Worm (Caenorhabditis elegans): Measurements from ENCODE around the gene K11D9.3.
"Not testable (repeated sequence)": the region's sequence is repeated elsewhere in the genome, so short reads cannot be mapped to it uniquely, and the experiment has no call there.

Gene K11D9.3

ce11 chrIII:10807236-10807635 is 5.2 kb upstream of the K11D9.3 start:
- no peak for TF ChIP-seq nhr-2 (tag; optimal IDR thresholded peaks at IDR 0.05)
- TF ChIP-seq hlh-1 (tag; optimal IDR thresholded peaks at IDR 0.05), result no peak
- TF ChIP-seq nhr-28 (tag; optimal IDR thresholded peaks at IDR 0.05), result no peak
- no peak for TF ChIP-seq lin-32 (GFP tag; optimal IDR thresholded peaks at IDR 0.05)
- TF ChIP-seq mep-1 (tag; optimal IDR thresholded peaks at IDR 0.05), result no peak
- no peak for TF ChIP-seq ceh-43 (GFP tag; optimal IDR thresholded peaks at IDR 0.05)
- TF ChIP-seq snpc-4 (tag; optimal IDR thresholded peaks at IDR 0.05), result no peak
- TF ChIP-seq cnd-1 (tag; optimal IDR thresholded peaks at IDR 0.05), result no peak
- no peak for TF ChIP-seq pha-4 (tag; optimal IDR thresholded peaks at IDR 0.05)
- TF ChIP-seq M03D4.4 (tag; optimal IDR thresholded peaks at IDR 0.05), result no peak

- no peak for TF ChIP-seq bed-3 (GFP tag; optimal IDR thresholded peaks at IDR 0.05)
- TF ChIP-seq ceh-39 (tag; optimal IDR thresholded peaks at IDR 0.05), result no peak
- no peak for TF ChIP-seq ceh-83 (GFP tag; optimal IDR thresholded peaks at IDR 0.05)
- TF ChIP-seq sptf-1 (tag; optimal IDR thresholded peaks at IDR 0.05), result peak; percentile 9
- TF ChIP-seq mls-2 (tag; optimal IDR thresholded peaks at IDR 0.05), result peak; percentile 6
- TF ChIP-seq mab-5 (tag; optimal IDR thresholded peaks at IDR 0.05), result no peak
These were observed 4.8 kb upstream of the K11D9.3 start for ce11 chrIII:10806821-10807220.

- TF ChIP-seq lin-13 (tag; optimal IDR thresholded peaks at IDR 0.05); zip-8 (tag; optimal IDR thresholded peaks at IDR 0.05); elt-1 (tag; optimal IDR thresholded peaks at IDR 0.05; ENCODE audit: borderline replicate concordance, insufficient read depth): not testable (repeated sequence)
These were observed 3.6 kb upstream of the K11D9.3 start, which contains the start of gene klp-7 for ce11 chrIII:10805625-10806024. TSS of gene klp-7 (plus strand) at chrIII:10805925.

ce11 chrIII:10805172-10805571 is 3.2 kb upstream of the K11D9.3 start:
- no peak for TF ChIP-seq pha-4 (tag; optimal IDR thresholded peaks at IDR 0.05)
- TF ChIP-seq nhr-2 (tag; optimal IDR thresholded peaks at IDR 0.05), result no peak
- TF ChIP-seq nhr-237 (tag; optimal IDR thresholded peaks at IDR 0.05), result no peak
- no peak for TF ChIP-seq nhr-76 (tag; optimal IDR thresholded peaks at IDR 0.05)
- no peak for TF ChIP-seq cnd-1 (tag; optimal IDR thresholded peaks at IDR 0.05)
- TF ChIP-seq ztf-11 (tag; optimal IDR thresholded peaks at IDR 0.05), result no peak
- no peak for TF ChIP-seq unc-62 (GFP tag; optimal IDR thresholded peaks at IDR 0.05)
- TF ChIP-seq nhr-12 (tag; optimal IDR thresholded peaks at IDR 0.05), result no peak

- TF ChIP-seq ceh-83 (GFP tag; optimal IDR thresholded peaks at IDR 0.05) (no peak), ztf-11 (tag; optimal IDR thresholded peaks at IDR 0.05) (no peak), unc-120 (tag; optimal IDR thresholded peaks at IDR 0.05; ENCODE audit: poor library complexity, severe bottlenecking) (no peak), nhr-76 (tag; optimal IDR thresholded peaks at IDR 0.05) (no peak), hlh-1 (tag; optimal IDR thresholded peaks at IDR 0.05) (no peak), ces-1 (GFP tag; optimal IDR thresholded peaks at IDR 0.05) (no peak)
These were observed 8.0 kb downstream of the K11D9.3 start, which contains the start of gene clec-163 for ce11 chrIII:10794049-10794448. TSS of gene clec-163 (plus strand) at chrIII:10794349.

DNA sequence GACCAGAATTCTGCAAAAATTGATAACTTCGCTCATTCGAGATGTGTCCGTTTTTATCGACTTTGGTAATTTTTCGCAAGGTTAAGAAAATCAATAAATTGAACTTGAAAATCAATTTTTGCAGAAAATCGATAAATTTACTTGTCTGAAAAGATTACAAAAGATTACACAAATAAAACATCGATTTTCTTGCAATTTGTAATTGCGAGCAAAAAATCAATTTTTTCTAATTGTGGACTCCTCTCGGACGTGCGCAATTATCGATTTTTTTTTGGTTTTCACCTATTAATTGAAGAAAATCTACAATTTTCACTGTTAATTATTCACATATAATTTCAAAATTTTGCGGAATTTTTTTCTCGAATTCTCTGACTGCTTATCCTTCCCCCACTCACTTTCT is 10.8 kb downstream of the K11D9.3 start:
- TF ChIP-seq ceh-39 (tag; optimal IDR thresholded peaks at IDR 0.05), result no peak
- no peak for TF ChIP-seq ceh-43 (GFP tag; optimal IDR thresholded peaks at IDR 0.05)
- no peak for TF ChIP-seq snpc-4 (tag; optimal IDR thresholded peaks at IDR 0.05)
- TF ChIP-seq elt-3 (tag; optimal IDR thresholded peaks at IDR 0.05), result no peak
- no peak for TF ChIP-seq nhr-2 (tag; optimal IDR thresholded peaks at IDR 0.05)
- TF ChIP-seq ceh-83 (GFP tag; optimal IDR thresholded peaks at IDR 0.05), result no peak
- no peak for TF ChIP-seq nhr-28 (tag; optimal IDR thresholded peaks at IDR 0.05)
- TF ChIP-seq zip-8 (tag; optimal IDR thresholded peaks at IDR 0.05), result no peak
- no peak for TF ChIP-seq cnd-1 (tag; optimal IDR thresholded peaks at IDR 0.05)
- no peak for TF ChIP-seq lsy-2 (tag; optimal IDR thresholded peaks at IDR 0.05)
- TF ChIP-seq blmp-1 (tag; optimal IDR thresholded peaks at IDR 0.05), result no peak
- TF ChIP-seq lin-32 (GFP tag; optimal IDR thresholded peaks at IDR 0.05), result no peak
- no peak for TF ChIP-seq unc-62 (GFP tag; optimal IDR thresholded peaks at IDR 0.05)
- TF ChIP-seq tbx-8 (GFP tag; optimal IDR thresholded peaks at IDR 0.05), result no peak

Measured in whole organism, mixed stage, embryonic.